Fruit fly (Drosophila melanogaster) whole organism, embryonic: Measurements from ENCODE around the gene Pits.
A peak's percentile ranks its signal among the peaks of the same experiment; 100 is the strongest.

ENCODE experiments used
- Ada2b ChIP-seq: fragments of 200-800 bp; sonication (Bioruptor generic); IDR thresholded peaks from 2 replicates; pipeline ENCODE4 v1.3.6; 2022; ENCODE audit warnings: missing biosample characterization, missing genetic modification characterization
- Aef1 ChIP-seq: fragments of 200-800 bp; sonication (Bioruptor generic); IDR thresholded peaks from 3 replicates; pipeline ENCODE4 v1.3.6; 2022; ENCODE audit warnings: missing biosample characterization, missing genetic modification characterization
- B-H2 ChIP-seq: fragments of 200-800 bp; sonication (Bioruptor generic); optimal IDR thresholded peaks from 2 replicates; lab custom pipeline; 2018; ENCODE audit warnings: missing biosample characterization, mild to moderate bottlenecking, missing genetic modification characterization
- Bdp1 ChIP-seq: fragments of 200-800 bp; sonication (Bioruptor generic); optimal IDR thresholded peaks from 3 replicates; lab custom pipeline; 2016; ENCODE audit warnings: missing biosample characterization, missing genetic modification characterization
- CG10321 ChIP-seq: fragments of 200-800 bp; sonication (Bioruptor generic); IDR thresholded peaks from 2 replicates; pipeline ENCODE4 v1.3.6; 2022; ENCODE audit warnings: missing biosample characterization, missing genetic modification characterization
- CG11504 ChIP-seq: fragments of 200-800 bp; sonication (Bioruptor generic); optimal IDR thresholded peaks from 3 replicates; lab custom pipeline; 2019; ENCODE audit warnings: missing biosample characterization, mild to moderate bottlenecking, missing genetic modification characterization, moderate library complexity
- CG12155 ChIP-seq: fragments of 200-800 bp; sonication (Bioruptor generic); optimal IDR thresholded peaks from 3 replicates; lab custom pipeline; 2016; ENCODE audit warnings: missing biosample characterization, missing genetic modification characterization
- CG12219 ChIP-seq: fragments of 200-800 bp; sonication (Bioruptor generic); optimal IDR thresholded peaks from 3 replicates; lab custom pipeline; 2018; ENCODE audit warnings: missing biosample characterization, mild to moderate bottlenecking, missing genetic modification characterization
- CG14710 ChIP-seq: fragments of 200-800 bp; sonication (Bioruptor generic); optimal IDR thresholded peaks from 3 replicates; lab custom pipeline; 2019; ENCODE audit warnings: missing biosample characterization, mild to moderate bottlenecking, missing genetic modification characterization, moderate library complexity
- CG14965 ChIP-seq: fragments of 200-800 bp; sonication (Bioruptor generic); optimal IDR thresholded peaks from 2 replicates; lab custom pipeline; 2016; ENCODE audit warnings: missing biosample characterization, missing genetic modification characterization, borderline replicate concordance
- CG15479 ChIP-seq: fragments of 200-800 bp; sonication (Bioruptor generic); optimal IDR thresholded peaks from 3 replicates; lab custom pipeline; 2019; ENCODE audit warnings: missing biosample characterization, mild to moderate bottlenecking, missing genetic modification characterization, moderate library complexity
- CG17912 ChIP-seq: fragments of 200-800 bp; sonication (Bioruptor generic); optimal IDR thresholded peaks from 2 replicates; lab custom pipeline; 2018; ENCODE audit warnings: missing biosample characterization, mild to moderate bottlenecking, missing genetic modification characterization
- CG2116 ChIP-seq: fragments of 200-800 bp; sonication (Bioruptor generic); optimal IDR thresholded peaks from 3 replicates; lab custom pipeline; 2018; ENCODE audit warnings: missing biosample characterization, mild to moderate bottlenecking, missing genetic modification characterization
- CG2199 ChIP-seq: fragments of 200-800 bp; sonication (Bioruptor generic); IDR thresholded peaks from 3 replicates; pipeline ENCODE4 v1.3.6; 2022; ENCODE audit warnings: missing biosample characterization, missing genetic modification characterization
- CG32532 ChIP-seq: fragments of 200-800 bp; sonication (Bioruptor generic); IDR thresholded peaks from 2 replicates; pipeline ENCODE4 v1.3.6; 2022; ENCODE audit warnings: missing biosample characterization, missing genetic modification characterization
- CG32767 ChIP-seq: fragments of 200-800 bp; sonication (Bioruptor generic); IDR thresholded peaks from 2 replicates; pipeline ENCODE4 v1.3.6; 2022; ENCODE audit warnings: missing biosample characterization, missing genetic modification characterization
- CG3407 ChIP-seq: fragments of 200-800 bp; sonication (Bioruptor generic); optimal IDR thresholded peaks from 2 replicates; lab custom pipeline; 2018; ENCODE audit warnings: missing biosample characterization, mild to moderate bottlenecking, missing genetic modification characterization
- CG4820 ChIP-seq: fragments of 200-800 bp; sonication (Bioruptor generic); optimal IDR thresholded peaks from 3 replicates; lab custom pipeline; 2016; ENCODE audit warnings: missing biosample characterization, missing genetic modification characterization
- CG7357 ChIP-seq: fragments of 200-800 bp; sonication (Bioruptor generic); IDR thresholded peaks from 3 replicates; pipeline ENCODE4 v1.3.6; 2022; ENCODE audit warnings: missing biosample characterization, missing genetic modification characterization
- CG9215 ChIP-seq: fragments of 200-800 bp; sonication (Bioruptor generic); IDR thresholded peaks from 2 replicates; pipeline ENCODE4 v1.3.6; 2022; ENCODE audit warnings: missing biosample characterization, missing genetic modification characterization
- CG9932 ChIP-seq: fragments of 200-800 bp; sonication (Bioruptor generic); IDR thresholded peaks from 2 replicates; pipeline ENCODE4 v1.3.6; 2022; ENCODE audit warnings: missing biosample characterization, missing genetic modification characterization
- Doc3 ChIP-seq: fragments of 200-800 bp; sonication (Bioruptor generic); IDR thresholded peaks from 3 replicates; pipeline ENCODE4 v1.3.6; 2022; ENCODE audit warnings: missing biosample characterization, missing genetic modification characterization; ENCODE audit not compliant: partially characterized antibody
- Fer3 ChIP-seq: fragments of 200-800 bp; sonication (Bioruptor generic); optimal IDR thresholded peaks from 2 replicates; lab custom pipeline; 2018; ENCODE audit warnings: missing biosample characterization, mild to moderate bottlenecking, missing genetic modification characterization, moderate library complexity
- GATAe ChIP-seq: fragments of 200-800 bp; sonication (Bioruptor generic); conservative IDR thresholded peaks from 2 replicates; pipeline ENCODE4 v1.3.6; 2022; ENCODE audit warnings: missing biosample characterization, missing genetic modification characterization
- HLH54F ChIP-seq: fragments of 200-800 bp; sonication (Bioruptor generic); optimal IDR thresholded peaks from 3 replicates; lab custom pipeline; 2016; ENCODE audit warnings: missing biosample characterization, missing genetic modification characterization
- HmgZ ChIP-seq: fragments of 200-800 bp; sonication (Bioruptor generic); optimal IDR thresholded peaks from 2 replicates; lab custom pipeline; 2018; ENCODE audit warnings: missing biosample characterization, mild to moderate bottlenecking, missing genetic modification characterization
- Opbp ChIP-seq: fragments of 200-800 bp; sonication (Bioruptor generic); IDR thresholded peaks from 3 replicates; pipeline ENCODE4 v1.3.6; 2022; ENCODE audit warnings: missing biosample characterization, missing genetic modification characterization; ENCODE audit not compliant: partially characterized antibody
- PHDP ChIP-seq: fragments of 200-800 bp; sonication (Bioruptor generic); optimal IDR thresholded peaks from 3 replicates; lab custom pipeline; 2018; ENCODE audit warnings: missing biosample characterization, mild to moderate bottlenecking, missing genetic modification characterization, moderate library complexity
- Rx ChIP-seq: fragments of 200-800 bp; sonication (Bioruptor generic); IDR thresholded peaks from 2 replicates; pipeline ENCODE4 v1.3.6; 2022; ENCODE audit warnings: missing biosample characterization, missing genetic modification characterization
- Sox100B ChIP-seq: fragments of 200-800 bp; sonication (Bioruptor generic); optimal IDR thresholded peaks from 3 replicates; lab custom pipeline; 2018; ENCODE audit warnings: missing biosample characterization, mild to moderate bottlenecking, missing genetic modification characterization
- ara ChIP-seq: fragments of 200-800 bp; sonication (Bioruptor generic); IDR thresholded peaks from 2 replicates; pipeline ENCODE4 v1.3.6; 2022; ENCODE audit warnings: missing biosample characterization, missing genetic modification characterization
- ase ChIP-seq: fragments of 200-800 bp; sonication (Bioruptor generic); IDR thresholded peaks from 3 replicates; pipeline ENCODE4 v1.3.6; 2022; ENCODE audit warnings: missing biosample characterization, missing genetic modification characterization
- az2 ChIP-seq: fragments of 200-800 bp; sonication (Bioruptor generic); optimal IDR thresholded peaks from 3 replicates; lab custom pipeline; 2016; ENCODE audit warnings: missing biosample characterization, missing genetic modification characterization
- bbx ChIP-seq: fragments of 200-800 bp; sonication (Bioruptor generic); IDR thresholded peaks from 2 replicates; pipeline ENCODE4 v1.3.6; 2022; ENCODE audit warnings: missing biosample characterization, missing genetic modification characterization; ENCODE audit not compliant: partially characterized antibody
- caup ChIP-seq: fragments of 200-800 bp; sonication (Bioruptor generic); optimal IDR thresholded peaks from 3 replicates; lab custom pipeline; 2017; ENCODE audit warnings: missing biosample characterization, mild to moderate bottlenecking, missing genetic modification characterization, moderate library complexity; ENCODE audit not compliant: severe bottlenecking
- chinmo ChIP-seq: fragments of 200-800 bp; sonication (Bioruptor generic); IDR thresholded peaks from 4 replicates; pipeline ENCODE4 v1.3.6; 2022; ENCODE audit warnings: missing biosample characterization, missing genetic modification characterization; ENCODE audit not compliant: partially characterized antibody
- chn ChIP-seq: fragments of 200-800 bp; sonication (Bioruptor generic); optimal IDR thresholded peaks from 2 replicates; lab custom pipeline; 2016; ENCODE audit warnings: missing biosample characterization, missing genetic modification characterization
- dpn ChIP-seq, 2 experiments: fragments of 200-800 bp; sonication (Bioruptor generic); optimal IDR thresholded peaks; 3 replicates each; lab custom pipeline; 2016; ENCODE audit warnings: missing biosample characterization in 2 of 2, missing genetic modification characterization in 2 of 2
- exex ChIP-seq: fragments of 200-800 bp; sonication (Bioruptor generic); optimal IDR thresholded peaks from 4 replicates; lab custom pipeline; 2018; ENCODE audit warnings: missing biosample characterization, mild to moderate bottlenecking, missing genetic modification characterization, moderate library complexity
- grn ChIP-seq: fragments of 200-800 bp; sonication (Bioruptor generic); optimal IDR thresholded peaks from 3 replicates; lab custom pipeline; 2017; ENCODE audit warnings: missing biosample characterization, missing genetic modification characterization
- gsb ChIP-seq: fragments of 200-800 bp; sonication (Bioruptor generic); IDR thresholded peaks from 2 replicates; pipeline ENCODE4 v1.3.6; 2022; ENCODE audit warnings: missing biosample characterization, missing genetic modification characterization
- inv ChIP-seq: fragments of 200-800 bp; sonication (Bioruptor generic); IDR thresholded peaks from 2 replicates; pipeline ENCODE4 v1.3.6; 2022; ENCODE audit warnings: missing biosample characterization, missing genetic modification characterization; ENCODE audit not compliant: partially characterized antibody
- lola ChIP-seq, 3 experiments: fragments of >200 bp in 2 of 3; fragments of 200-800 bp in 1 of 3; sonication (Bioruptor generic) in 1 of 3; optimal IDR thresholded peaks; 2 replicates each; lab custom pipeline; 2017 to 2019; ENCODE audit warnings: missing biosample characterization in 3 of 3, missing genetic modification characterization in 3 of 3, mild to moderate bottlenecking in 1 of 3, moderate library complexity in 1 of 3
- mirr ChIP-seq: fragments of 200-800 bp; sonication (Bioruptor generic); optimal IDR thresholded peaks from 3 replicates; lab custom pipeline; 2018; ENCODE audit warnings: missing biosample characterization, mild to moderate bottlenecking, missing genetic modification characterization
- pho ChIP-seq: fragments of 200-800 bp; sonication (Bioruptor generic); optimal IDR thresholded peaks from 2 replicates; lab custom pipeline; 2016; ENCODE audit warnings: missing biosample characterization, missing genetic modification characterization
- ssp ChIP-seq: fragments of 200-800 bp; sonication (Bioruptor generic); IDR thresholded peaks from 2 replicates; pipeline ENCODE4 v1.3.6; 2022; ENCODE audit warnings: missing biosample characterization, missing genetic modification characterization
- sug ChIP-seq: fragments of 200-800 bp; optimal IDR thresholded peaks from 2 replicates; lab custom pipeline; 2019; ENCODE audit warnings: missing biosample characterization, mild to moderate bottlenecking, missing genetic modification characterization, moderate library complexity
- tin ChIP-seq: fragments of 200-800 bp; sonication (Bioruptor generic); optimal IDR thresholded peaks from 3 replicates; lab custom pipeline; 2016; ENCODE audit warnings: missing biosample characterization, missing genetic modification characterization
- unpg ChIP-seq: fragments of 200-800 bp; sonication (Bioruptor generic); optimal IDR thresholded peaks from 3 replicates; lab custom pipeline; 2018; ENCODE audit warnings: missing biosample characterization, mild to moderate bottlenecking, missing genetic modification characterization, moderate library complexity
- yki ChIP-seq: fragments of >200 bp; optimal IDR thresholded peaks from 3 replicates; lab custom pipeline; 2018

Pits gene

dm6 chrX:12578701-12579372 lies 4.2 kb downstream of the Pits start (continued):
- TF ChIP-seq CG9215 (GFP tag; lab: Robert Waterston, UW): peak; percentile 42
- TF ChIP-seq gsb: peak; percentile 15; the same call in 1 of the 2 replicates
- TF ChIP-seq tin (GFP tag; lab: Kevin White, UChicago): peak; percentile 21
- TF ChIP-seq CG4820 (GFP tag; lab: Kevin White, UChicago): peak; percentile 12
- peak; percentile 48 for TF ChIP-seq az2 (GFP tag; lab: Kevin White, UChicago)
- TF ChIP-seq inv: no peak
- 0 out of 2 replicates have a peak, but pooled peaks have one; percentile 38 for TF ChIP-seq bbx (GFP tag; lab: Robert Waterston, UW)
- TF ChIP-seq CG9932: 0 out of 2 replicates have a peak, but pooled peaks have one; percentile 13
- peak; percentile 18 for TF ChIP-seq Bdp1 (GFP tag; lab: Kevin White, UChicago)
- TF ChIP-seq CG2116 (GFP tag; lab: Kevin White, UChicago): no peak
- TF ChIP-seq CG32532 (GFP tag; lab: Robert Waterston, UW): peak; percentile 18; the same call in 1 of the 2 replicates
- peak; percentile 73 for TF ChIP-seq unpg
- TF ChIP-seq CG11504 (tag; lab: Kevin White, UChicago): peak; percentile 81
- TF ChIP-seq chinmo (GFP tag; lab: Robert Waterston, UW): peak; percentile 85; the same call in 2 of the 4 replicates
- 0 out of 3 replicates have a peak, but pooled peaks have one; percentile 40 for TF ChIP-seq ase (GFP tag; lab: Robert Waterston, UW)
- peak; percentile 12 for TF ChIP-seq CG3407 (GFP tag; lab: Kevin White, UChicago)
- peak; percentile 16; the same call in 1 of the 2 replicates for TF ChIP-seq Rx (GFP tag; lab: Robert Waterston, UW)
- peak; percentile 32 for TF ChIP-seq chn (GFP tag; lab: Kevin White, UChicago)
- TF ChIP-seq CG17912 (GFP tag; lab: Kevin White, UChicago): no peak
- peak; percentile 6 to 41 for TF ChIP-seq dpn (GFP tag; optimal IDR thresholded peaks at IDR 0.05; lab: Kevin White, UChicago)
- peak; percentile 53 for TF ChIP-seq Sox100B
- TF ChIP-seq Aef1: peak; percentile 52
- 0 out of 3 replicates have a peak, but pooled peaks have one; percentile 19 for TF ChIP-seq Opbp (GFP tag; lab: Robert Waterston, UW)
- TF ChIP-seq lola (GFP tag; optimal IDR thresholded peaks at IDR 0.05; lab: Kevin White, UChicago): peak in 1 of 3 experiments; percentile 61
- TF ChIP-seq CG7357 (GFP tag; lab: Robert Waterston, UW): peak; percentile 38; the same call in 1 of the 3 replicates
- TF ChIP-seq Ada2b: peak; percentile 41; the same call in 1 of the 2 replicates
- no peak for TF ChIP-seq B-H2 (GFP tag; lab: Kevin White, UChicago)
- peak; percentile 78 for TF ChIP-seq CG10321 (GFP tag; lab: Robert Waterston, UW)
- no peak for TF ChIP-seq CG14965 (GFP tag; lab: Kevin White, UChicago)
- TF ChIP-seq CG14710 (tag; lab: Kevin White, UChicago): peak; percentile 61

- TF ChIP-seq CG12219 (GFP tag; lab: Kevin White, UChicago): no peak
- TF ChIP-seq sug (tag; lab: Kevin White, UChicago): peak; percentile 70
- TF ChIP-seq ssp (GFP tag; lab: Robert Waterston, UW): no peak
- TF ChIP-seq CG2199: 0 out of 3 replicates have a peak, but pooled peaks have one; percentile 39
- peak; percentile 85 for TF ChIP-seq grn (GFP tag; lab: Kevin White, UChicago)
- TF ChIP-seq CG15479 (GFP tag; lab: Kevin White, UChicago): no peak
- peak; percentile 22 for TF ChIP-seq HmgZ (tag; lab: Kevin White, UChicago)
- no peak for TF ChIP-seq CG12155 (GFP tag; lab: Kevin White, UChicago)
- peak; percentile 77 for TF ChIP-seq GATAe (GFP tag; lab: Robert Waterston, UW)
- no peak for TF ChIP-seq Doc3 (GFP tag; lab: Robert Waterston, UW)
- TF ChIP-seq pho: no peak
- TF ChIP-seq exex (tag; lab: Kevin White, UChicago): peak; percentile 83
- TF ChIP-seq PHDP (tag; lab: Kevin White, UChicago): no peak
- no peak for TF ChIP-seq yki (lab: Kevin White, UChicago)
- TF ChIP-seq ara (GFP tag; lab: Robert Waterston, UW): no peak
- TF ChIP-seq CG32767 (GFP tag; lab: Robert Waterston, UW): no peak
- TF ChIP-seq mirr (GFP tag; lab: Kevin White, UChicago): peak; percentile 88
- no peak for TF ChIP-seq HLH54F (GFP tag; lab: Kevin White, UChicago)
- no peak for TF ChIP-seq caup (GFP tag; lab: Kevin White, UChicago)
- TF ChIP-seq Fer3 (tag; lab: Kevin White, UChicago): no peak
These were observed 4.7 kb downstream of the Pits start for dm6 chrX:12578328-12578700.
